Fruit fly (Drosophila melanogaster) whole organism, embryonic: ENCODE results near the gene CG15912.

Experiments used
- Adf1 ChIP-seq: fragments of 200-800 bp; sonication (Bioruptor generic); IDR thresholded peaks from 2 replicates; pipeline ENCODE4 v1.3.6; 2022; ENCODE audit warnings: missing biosample characterization, missing genetic modification characterization
- B-H1 ChIP-seq: fragments of 200-800 bp; sonication (Bioruptor generic); IDR thresholded peaks from 3 replicates; pipeline ENCODE4 v1.3.6; 2022; ENCODE audit warnings: missing biosample characterization, missing genetic modification characterization
- CG10366 ChIP-seq: fragments of 200-800 bp; sonication (Bioruptor generic); IDR thresholded peaks from 2 replicates; pipeline ENCODE4 v1.3.6; 2022; ENCODE audit warnings: missing biosample characterization, missing genetic modification characterization
- CG10431 ChIP-seq: fragments of 200-800 bp; sonication (Bioruptor generic); optimal IDR thresholded peaks from 3 replicates; lab custom pipeline; 2018; ENCODE audit warnings: missing biosample characterization, mild to moderate bottlenecking, missing genetic modification characterization
- CG11398 ChIP-seq: fragments of 200-800 bp; sonication (Bioruptor generic); optimal IDR thresholded peaks from 2 replicates; lab custom pipeline; 2016; ENCODE audit warnings: missing biosample characterization, missing genetic modification characterization
- CG11504 ChIP-seq: fragments of 200-800 bp; sonication (Bioruptor generic); optimal IDR thresholded peaks from 3 replicates; lab custom pipeline; 2019; ENCODE audit warnings: missing biosample characterization, mild to moderate bottlenecking, missing genetic modification characterization, moderate library complexity
- CG12236 ChIP-seq: fragments of 200-800 bp; sonication (Bioruptor generic); optimal IDR thresholded peaks from 2 replicates; lab custom pipeline; 2016; ENCODE audit warnings: missing biosample characterization, missing genetic modification characterization
- CG12659 ChIP-seq: fragments of 200-800 bp; sonication (Bioruptor generic); optimal IDR thresholded peaks from 3 replicates; lab custom pipeline; 2017; ENCODE audit warnings: mild to moderate bottlenecking, missing biosample characterization, missing genetic modification reagents, missing genetic modification characterization
- CG16813 ChIP-seq: fragments of 200-800 bp; sonication (Bioruptor generic); IDR thresholded peaks from 3 replicates; pipeline ENCODE4 v1.3.6; 2022; ENCODE audit warnings: missing biosample characterization, missing genetic modification characterization; ENCODE audit not compliant: partially characterized antibody
- CG16863 ChIP-seq: fragments of 200-800 bp; sonication (Bioruptor generic); optimal IDR thresholded peaks from 3 replicates; lab custom pipeline; 2016; ENCODE audit warnings: missing biosample characterization, missing genetic modification characterization
- CG17361 ChIP-seq: fragments of 200-800 bp; sonication (Bioruptor generic); IDR thresholded peaks from 3 replicates; pipeline ENCODE4 v1.3.6; 2022; ENCODE audit warnings: missing biosample characterization, missing genetic modification characterization
- CG2129 ChIP-seq: fragments of 200-800 bp; sonication (Bioruptor generic); IDR thresholded peaks from 2 replicates; pipeline ENCODE4 v1.3.6; 2022; ENCODE audit warnings: missing biosample characterization, missing genetic modification characterization; ENCODE audit not compliant: partially characterized antibody
- CG2875 ChIP-seq: fragments of 200-800 bp; sonication (Bioruptor generic); optimal IDR thresholded peaks from 2 replicates; lab custom pipeline; 2017; ENCODE audit warnings: missing biosample characterization, mild to moderate bottlenecking, missing genetic modification characterization, missing genetic modification reagents
- CG2889 ChIP-seq: fragments of 200-800 bp; sonication (Bioruptor generic); IDR thresholded peaks from 3 replicates; pipeline ENCODE4 v1.3.6; 2022; ENCODE audit warnings: missing biosample characterization, missing genetic modification characterization
- CG30403 ChIP-seq: fragments of 200-800 bp; sonication (Bioruptor generic); optimal IDR thresholded peaks from 3 replicates; lab custom pipeline; 2016; ENCODE audit warnings: missing biosample characterization, missing genetic modification characterization
- CG30431 ChIP-seq: fragments of 200-800 bp; sonication (Bioruptor generic); optimal IDR thresholded peaks from 2 replicates; lab custom pipeline; 2017; ENCODE audit warnings: missing biosample characterization, missing genetic modification characterization
- CG33213 ChIP-seq: fragments of 200-800 bp; sonication (Bioruptor generic); optimal IDR thresholded peaks from 3 replicates; lab custom pipeline; 2016; ENCODE audit warnings: missing biosample characterization, missing genetic modification characterization
- CG4820 ChIP-seq: fragments of 200-800 bp; sonication (Bioruptor generic); optimal IDR thresholded peaks from 3 replicates; lab custom pipeline; 2016; ENCODE audit warnings: missing biosample characterization, missing genetic modification characterization
- CG6791 ChIP-seq: fragments of 200-800 bp; sonication (Bioruptor generic); IDR thresholded peaks from 3 replicates; pipeline ENCODE4 v1.3.6; 2022; ENCODE audit warnings: missing biosample characterization, missing genetic modification characterization; ENCODE audit not compliant: partially characterized antibody
- CG7928 ChIP-seq: fragments of 200-800 bp; sonication (Bioruptor generic); optimal IDR thresholded peaks from 2 replicates; lab custom pipeline; 2017; ENCODE audit warnings: missing biosample characterization, mild to moderate bottlenecking, missing genetic modification characterization
- CG9797 ChIP-seq: fragments of 200-800 bp; sonication (Bioruptor generic); optimal IDR thresholded peaks from 3 replicates; lab custom pipeline; 2018; ENCODE audit warnings: missing biosample characterization, mild to moderate bottlenecking, missing genetic modification characterization
- Deaf1 ChIP-seq: fragments of 200-800 bp; optimal IDR thresholded peaks from 3 replicates; lab custom pipeline; 2019; ENCODE audit warnings: missing biosample characterization, mild to moderate bottlenecking, missing genetic modification characterization, moderate library complexity
- Doc2 ChIP-seq: fragments of 200-800 bp; sonication (Bioruptor generic); IDR thresholded peaks from 2 replicates; pipeline ENCODE4 v1.3.6; 2022; ENCODE audit warnings: missing biosample characterization, missing genetic modification characterization
- Doc3 ChIP-seq: fragments of 200-800 bp; sonication (Bioruptor generic); IDR thresholded peaks from 3 replicates; pipeline ENCODE4 v1.3.6; 2022; ENCODE audit warnings: missing biosample characterization, missing genetic modification characterization; ENCODE audit not compliant: partially characterized antibody
- Drgx ChIP-seq: fragments of 200-800 bp; sonication (Bioruptor generic); IDR thresholded peaks from 2 replicates; pipeline ENCODE4 v1.3.6; 2022; ENCODE audit warnings: missing biosample characterization, missing genetic modification characterization
- HmgD ChIP-seq: fragments of 200-800 bp; sonication (Bioruptor generic); optimal IDR thresholded peaks from 3 replicates; lab custom pipeline; 2016; ENCODE audit warnings: missing biosample characterization, missing genetic modification characterization
- Hr39 ChIP-seq: fragments of >200 bp; optimal IDR thresholded peaks from 2 replicates; lab custom pipeline; 2017
- Hsf ChIP-seq: fragments of 200-800 bp; sonication (Bioruptor generic); optimal IDR thresholded peaks from 3 replicates; lab custom pipeline; 2016; ENCODE audit warnings: missing biosample characterization, missing genetic modification characterization
- Kr ChIP-seq: fragments of 200-800 bp; sonication (Bioruptor generic); optimal IDR thresholded peaks from 2 replicates; lab custom pipeline; 2017; ENCODE audit warnings: missing biosample characterization, mild to moderate bottlenecking, missing genetic modification characterization
- Lim3 ChIP-seq: fragments of 200-800 bp; sonication (Bioruptor generic); IDR thresholded peaks from 2 replicates; pipeline ENCODE4 v1.3.6; 2022; ENCODE audit warnings: missing biosample characterization, missing genetic modification characterization
- MBD-R2 ChIP-seq: fragments of 200-800 bp; sonication (Bioruptor generic); IDR thresholded peaks from 2 replicates; pipeline ENCODE4 v1.3.6; 2022; ENCODE audit warnings: missing biosample characterization, missing genetic modification characterization
- Neu2 ChIP-seq: fragments of 200-800 bp; sonication (Bioruptor generic); optimal IDR thresholded peaks from 3 replicates; lab custom pipeline; 2016; ENCODE audit warnings: missing biosample characterization, missing genetic modification characterization, borderline replicate concordance
- Nf-YB ChIP-seq: fragments of 200-800 bp; sonication (Bioruptor generic); optimal IDR thresholded peaks from 3 replicates; lab custom pipeline; 2019; ENCODE audit warnings: missing biosample characterization, mild to moderate bottlenecking, missing genetic modification characterization, moderate library complexity
- Nf-YC ChIP-seq: fragments of 200-800 bp; optimal IDR thresholded peaks from 3 replicates; lab custom pipeline; 2019; ENCODE audit warnings: missing biosample characterization, mild to moderate bottlenecking, missing genetic modification characterization, moderate library complexity
- Optix ChIP-seq: fragments of 200-800 bp; sonication (Bioruptor generic); IDR thresholded peaks from 3 replicates; pipeline ENCODE4 v1.3.6; 2022; ENCODE audit warnings: missing biosample characterization, missing genetic modification characterization
- Six4 ChIP-seq: fragments of 200-800 bp; sonication (Bioruptor generic); optimal IDR thresholded peaks from 2 replicates; lab custom pipeline; 2016; ENCODE audit warnings: missing biosample characterization, missing genetic modification characterization
- Ssrp ChIP-seq: fragments of 200-800 bp; sonication (Bioruptor generic); optimal IDR thresholded peaks from 2 replicates; lab custom pipeline; 2018; ENCODE audit warnings: missing biosample characterization, mild to moderate bottlenecking, missing genetic modification characterization, moderate library complexity
- Xrp1 ChIP-seq: fragments of 200-800 bp; sonication (Bioruptor generic); IDR thresholded peaks from 2 replicates; pipeline ENCODE4 v1.3.6; 2022; ENCODE audit warnings: missing biosample characterization, missing genetic modification characterization
- ara ChIP-seq: fragments of 200-800 bp; sonication (Bioruptor generic); IDR thresholded peaks from 2 replicates; pipeline ENCODE4 v1.3.6; 2022; ENCODE audit warnings: missing biosample characterization, missing genetic modification characterization
- br ChIP-seq: fragments of >200 bp; optimal IDR thresholded peaks from 2 replicates; lab custom pipeline; 2017
- cg ChIP-seq: fragments of 200-800 bp; sonication (Bioruptor generic); optimal IDR thresholded peaks from 3 replicates; lab custom pipeline; 2019; ENCODE audit warnings: missing biosample characterization, mild to moderate bottlenecking, missing genetic modification characterization, moderate library complexity
- corto ChIP-seq: fragments of 200-800 bp; sonication (Bioruptor generic); optimal IDR thresholded peaks from 2 replicates; lab custom pipeline; 2016; ENCODE audit warnings: missing biosample characterization, mild to moderate bottlenecking, missing genetic modification characterization, moderate library complexity
- dati ChIP-seq: fragments of 200-800 bp; sonication (Bioruptor generic); IDR thresholded peaks from 2 replicates; pipeline ENCODE4 v1.3.6; 2022; ENCODE audit warnings: missing biosample characterization, missing genetic modification characterization
- fd64A ChIP-seq: fragments of 200-800 bp; sonication (Bioruptor generic); optimal IDR thresholded peaks from 3 replicates; lab custom pipeline; 2018; ENCODE audit warnings: missing biosample characterization, mild to moderate bottlenecking, missing genetic modification characterization
- fru ChIP-seq: fragments of >200 bp; optimal IDR thresholded peaks from 2 replicates; lab custom pipeline; 2017
- jing ChIP-seq: fragments of 200-800 bp; sonication (Bioruptor generic); optimal IDR thresholded peaks from 2 replicates; lab custom pipeline; 2018; ENCODE audit warnings: missing biosample characterization, mild to moderate bottlenecking, missing genetic modification characterization
- kah ChIP-seq: fragments of 200-800 bp; sonication (Bioruptor generic); optimal IDR thresholded peaks from 2 replicates; lab custom pipeline; 2018; ENCODE audit warnings: missing biosample characterization, mild to moderate bottlenecking, missing genetic modification characterization
- lbe ChIP-seq: fragments of 200-800 bp; sonication (Bioruptor generic); optimal IDR thresholded peaks from 2 replicates; lab custom pipeline; 2016; ENCODE audit warnings: missing biosample characterization, mild to moderate bottlenecking, missing genetic modification characterization
- pum ChIP-seq: fragments of 200-800 bp; sonication (Bioruptor generic); optimal IDR thresholded peaks from 2 replicates; lab custom pipeline; 2016; ENCODE audit warnings: missing biosample characterization, missing genetic modification characterization
- rib ChIP-seq: fragments of 200-800 bp; sonication (Bioruptor generic); IDR thresholded peaks from 2 replicates; pipeline ENCODE4 v1.3.6; 2022; ENCODE audit warnings: missing biosample characterization, missing genetic modification characterization
- scrt ChIP-seq: fragments of 200-800 bp; sonication (Bioruptor generic); optimal IDR thresholded peaks from 2 replicates; lab custom pipeline; 2018; ENCODE audit warnings: missing biosample characterization, mild to moderate bottlenecking, missing genetic modification characterization, moderate library complexity
- sens-2 ChIP-seq: fragments of 200-800 bp; sonication (Bioruptor generic); IDR thresholded peaks from 2 replicates; pipeline ENCODE4 v1.3.6; 2022; ENCODE audit warnings: missing biosample characterization, missing genetic modification characterization
- shn ChIP-seq: fragments of 200-800 bp; sonication (Bioruptor generic); optimal IDR thresholded peaks from 3 replicates; lab custom pipeline; 2016; ENCODE audit warnings: missing biosample characterization, missing genetic modification characterization
- sob ChIP-seq: fragments of 200-800 bp; sonication (Bioruptor generic); IDR thresholded peaks from 2 replicates; pipeline ENCODE4 v1.3.6; 2022; ENCODE audit warnings: missing biosample characterization, missing genetic modification characterization
- ssp ChIP-seq: fragments of 200-800 bp; sonication (Bioruptor generic); IDR thresholded peaks from 2 replicates; pipeline ENCODE4 v1.3.6; 2022; ENCODE audit warnings: missing biosample characterization, missing genetic modification characterization
- ttk ChIP-seq: fragments of 200-800 bp; sonication (Bioruptor generic); IDR thresholded peaks from 2 replicates; pipeline ENCODE4 v2.1.2; 2022; ENCODE audit warnings: missing biosample characterization, missing genetic modification characterization

Gene CG15912

DNA sequence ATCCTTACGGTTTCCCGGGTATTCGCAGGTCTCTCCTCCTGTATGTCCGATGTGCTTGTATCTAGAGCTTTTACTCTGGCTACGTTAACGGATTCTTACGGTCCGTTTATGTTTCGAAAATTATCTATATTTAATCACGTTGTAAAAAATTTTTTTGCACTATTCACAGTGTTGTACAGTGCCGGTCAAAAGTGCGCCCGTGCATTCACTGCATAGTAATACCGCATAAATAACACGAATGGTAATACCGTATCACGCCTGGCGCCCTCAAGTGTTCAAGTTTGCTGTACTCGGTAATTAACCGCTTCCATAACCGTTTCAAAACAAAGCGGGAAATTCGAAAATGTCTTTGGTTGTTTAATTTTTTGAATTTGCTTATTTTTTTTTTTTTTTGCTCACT is 5.1 kb downstream of the CG15912 start, which contains the start of gene CG11444 (continued):
- no peak for TF ChIP-seq dati
- peak; percentile 56 for TF ChIP-seq rib (GFP tag; lab: Robert Waterston, UW)
- peak; percentile 68 for TF ChIP-seq sob
- TF ChIP-seq CG17361 (GFP tag; lab: Robert Waterston, UW) = 0 out of 3 replicates have a peak, but pooled peaks have one; percentile 15
- TF ChIP-seq jing = no peak
- TF ChIP-seq Optix = no peak
- no peak for TF ChIP-seq scrt (GFP tag; lab: Kevin White, UChicago)
- TF ChIP-seq lbe = peak; percentile 50
- peak; percentile 43 for TF ChIP-seq CG30403 (GFP tag; lab: Kevin White, UChicago)
- TF ChIP-seq kah (GFP tag; lab: Kevin White, UChicago) = no peak
- no peak for TF ChIP-seq ssp
- no peak for TF ChIP-seq corto (GFP tag; lab: Kevin White, UChicago)
- TF ChIP-seq B-H1 = no peak
- no peak for TF ChIP-seq Six4 (GFP tag; lab: Kevin White, UChicago)
- TF ChIP-seq Nf-YB (GFP tag; lab: Kevin White, UChicago) = no peak
- no peak for TF ChIP-seq CG16863 (GFP tag; lab: Kevin White, UChicago)
- no peak for TF ChIP-seq ttk
- TF ChIP-seq CG12236 (GFP tag; lab: Kevin White, UChicago) = no peak
- no peak for TF ChIP-seq sens-2
- no peak for TF ChIP-seq Kr (GFP tag; lab: Kevin White, UChicago)
- TF ChIP-seq CG16813 = no peak
- TF ChIP-seq CG33213 (GFP tag; lab: Kevin White, UChicago) = peak; percentile 88
- no peak for TF ChIP-seq Doc3 (GFP tag; lab: Robert Waterston, UW)
- TF ChIP-seq CG9797 (GFP tag; lab: Kevin White, UChicago) = peak; percentile 94
- no peak for TF ChIP-seq CG10366 (GFP tag; lab: Robert Waterston, UW)
- no peak for TF ChIP-seq Ssrp
- no peak for TF ChIP-seq CG2129
- no peak for TF ChIP-seq CG11398 (GFP tag; lab: Kevin White, UChicago)
- TF ChIP-seq Drgx = no peak
- TF ChIP-seq Hr39 (lab: Kevin White, UChicago) = no peak
- TF ChIP-seq CG30431 (GFP tag; lab: Kevin White, UChicago) = no peak
- no peak for TF ChIP-seq CG2889
- TF ChIP-seq CG4820 (GFP tag; lab: Kevin White, UChicago) = peak; percentile 31
- no peak for TF ChIP-seq CG10431 (GFP tag; lab: Kevin White, UChicago)
- peak; percentile 53 for TF ChIP-seq Hsf (GFP tag; lab: Kevin White, UChicago)
- peak; percentile 45 for TF ChIP-seq pum (GFP tag; lab: Kevin White, UChicago)
- TF ChIP-seq ara (GFP tag; lab: Robert Waterston, UW) = no peak
- TF ChIP-seq MBD-R2 (GFP tag; lab: Robert Waterston, UW) = peak; percentile 76
- TF ChIP-seq Xrp1 (GFP tag; lab: Robert Waterston, UW) = peak; percentile 47; the same call in 1 of the 2 replicates
- TF ChIP-seq CG12659 (GFP tag; lab: Kevin White, UChicago) = peak; percentile 77
- peak; percentile 43 for TF ChIP-seq shn (GFP tag; lab: Kevin White, UChicago)

DNA sequence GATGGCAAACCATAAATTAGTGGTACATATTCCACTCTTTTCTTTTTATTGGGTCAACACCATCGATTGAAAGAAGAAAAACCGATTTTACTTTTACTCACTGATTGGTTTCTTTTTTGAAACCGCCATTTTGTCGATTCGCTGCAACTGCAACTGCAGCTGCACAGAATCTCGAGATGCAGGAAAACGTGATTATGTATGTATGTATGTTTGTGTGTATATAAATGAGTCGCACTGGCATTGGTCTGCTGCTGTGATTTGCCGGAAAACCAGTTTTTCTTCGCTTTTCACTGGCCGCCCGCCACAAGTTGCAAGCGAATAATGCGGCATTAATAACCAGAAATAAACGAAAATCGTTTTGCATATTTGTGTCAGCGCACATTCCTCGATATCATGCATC is 5.8 kb downstream of the CG15912 start:
- TF ChIP-seq Deaf1 (tag; lab: Kevin White, UChicago) (no peak), CG7928 (no peak), HmgD (GFP tag; lab: Kevin White, UChicago) (no peak), br (no peak), fd64A (GFP tag; lab: Kevin White, UChicago) (no peak), Adf1 (GFP tag; lab: Robert Waterston, UW) (no peak), CG11504 (tag; lab: Kevin White, UChicago) (no peak), Nf-YC (tag; lab: Kevin White, UChicago) (peak; percentile 89), cg (GFP tag; lab: Kevin White, UChicago) (peak; percentile 29), Lim3 (no peak), CG2875 (GFP tag; lab: Kevin White, UChicago) (no peak), Neu2 (no peak), CG6791 (GFP tag; lab: Robert Waterston, UW) (no peak), fru (lab: Kevin White, UChicago) (no peak), Doc2 (GFP tag; lab: Robert Waterston, UW) (no peak)
